Worm (Caenorhabditis elegans): ENCODE results near the gene T06A1.5.

Gene T06A1.5

DNA sequence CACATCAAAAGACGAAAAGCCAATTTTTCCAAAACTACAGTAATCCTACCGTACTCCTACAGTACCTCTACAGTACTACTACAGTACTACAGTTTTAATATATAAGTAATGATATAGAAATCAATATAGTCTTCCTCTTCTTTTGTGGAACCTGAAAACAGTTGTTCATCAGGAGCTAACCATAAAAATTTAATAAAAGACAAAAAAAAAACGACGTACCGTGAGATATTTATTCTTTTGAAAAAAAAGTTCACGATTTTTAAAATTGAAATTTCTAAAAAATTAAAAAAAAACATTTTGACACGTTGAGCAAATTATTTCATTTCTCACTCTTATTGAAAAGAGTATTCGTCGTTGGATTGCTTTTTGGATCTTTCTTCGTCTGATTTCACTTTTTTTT is 15.9 kb upstream of the T06A1.5 start, which contains the start of gene Y32G9A.3:
TSS of gene Y32G9A.3 (plus strand) at position 301 of the 400 bp plus-strand sequence.
- no peak for TF ChIP-seq unc-39 (tag; optimal IDR thresholded peaks at IDR 0.05)
- TF ChIP-seq sem-2 (GFP tag; optimal IDR thresholded peaks at IDR 0.05) = no peak
- TF ChIP-seq flh-1 (GFP tag; optimal IDR thresholded peaks at IDR 0.05) = no peak
- TF ChIP-seq mab-5 (tag; optimal IDR thresholded peaks at IDR 0.05) = no peak
- TF ChIP-seq sptf-1 (tag; optimal IDR thresholded peaks at IDR 0.05) = no peak
- TF ChIP-seq M03D4.4 (tag; optimal IDR thresholded peaks at IDR 0.05) = no peak
- TF ChIP-seq elt-1 (tag; optimal IDR thresholded peaks at IDR 0.05; ENCODE audit: borderline replicate concordance, insufficient read depth) = no peak
- no peak for TF ChIP-seq unc-120 (tag; optimal IDR thresholded peaks at IDR 0.05; ENCODE audit: poor library complexity, severe bottlenecking)
- TF ChIP-seq pha-4 (tag; optimal IDR thresholded peaks at IDR 0.05) = no peak
- TF ChIP-seq nhr-28 (tag; optimal IDR thresholded peaks at IDR 0.05) = no peak
- no peak for TF ChIP-seq bed-3 (GFP tag; optimal IDR thresholded peaks at IDR 0.05)
- TF ChIP-seq unc-62 (GFP tag; optimal IDR thresholded peaks at IDR 0.05) = no peak
- no peak for TF ChIP-seq cnd-1 (tag; optimal IDR thresholded peaks at IDR 0.05)
- TF ChIP-seq ceh-83 (GFP tag; optimal IDR thresholded peaks at IDR 0.05) = no peak
- TF ChIP-seq nhr-76 (tag; optimal IDR thresholded peaks at IDR 0.05) = no peak
- no peak for TF ChIP-seq ces-1 (GFP tag; optimal IDR thresholded peaks at IDR 0.05)
- no peak for TF ChIP-seq lsy-2 (tag; optimal IDR thresholded peaks at IDR 0.05)
- TF ChIP-seq nhr-237 (tag; optimal IDR thresholded peaks at IDR 0.05) = no peak
- no peak for TF ChIP-seq drap-1 (GFP tag; optimal IDR thresholded peaks at IDR 0.05)

DNA sequence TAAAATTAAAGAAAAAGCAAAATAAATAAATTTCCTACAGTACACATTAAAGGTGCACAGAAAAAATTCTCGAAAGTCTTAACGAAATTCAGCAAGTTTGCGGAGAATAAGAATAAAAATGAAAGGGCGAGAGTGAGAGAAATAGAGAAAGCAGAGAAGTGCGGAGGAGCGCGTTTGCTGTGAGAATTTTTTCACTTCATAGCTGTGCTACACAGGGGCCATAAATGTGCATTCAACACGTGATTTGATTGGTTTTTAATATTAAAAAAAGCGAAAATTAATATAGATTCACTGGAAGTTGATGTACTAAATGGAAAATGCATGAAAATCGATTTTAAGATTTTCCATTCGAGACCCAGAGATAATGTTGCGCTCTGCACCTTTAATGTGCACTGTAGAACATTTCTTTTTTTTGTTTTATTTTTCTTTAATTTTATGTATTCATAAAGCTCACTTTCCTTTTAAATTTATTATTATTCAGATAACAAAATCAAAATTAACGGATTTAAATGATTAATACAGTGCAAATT is 8.9 kb upstream of the T06A1.5 start, which contains the start of gene Y32G9A.2:
TSS of gene Y32G9A.2 (plus strand) at position 480 of the 530 bp plus-strand sequence.
- TF ChIP-seq flh-1 (GFP tag; optimal IDR thresholded peaks at IDR 0.05) = no peak
- no peak for TF ChIP-seq snpc-4 (tag; optimal IDR thresholded peaks at IDR 0.05)
- TF ChIP-seq sptf-1 (tag; optimal IDR thresholded peaks at IDR 0.05) = no peak
- no peak for TF ChIP-seq mls-2 (tag; optimal IDR thresholded peaks at IDR 0.05)
- TF ChIP-seq mep-1 (tag; optimal IDR thresholded peaks at IDR 0.05) = peak; percentile 25
- no peak for TF ChIP-seq lsy-2 (tag; optimal IDR thresholded peaks at IDR 0.05)
- TF ChIP-seq ceh-39 (tag; optimal IDR thresholded peaks at IDR 0.05) = no peak
- TF ChIP-seq blmp-1 (tag; optimal IDR thresholded peaks at IDR 0.05) = peak; percentile 22
- TF ChIP-seq ces-1 (GFP tag; optimal IDR thresholded peaks at IDR 0.05) = peak; percentile 11

DNA sequence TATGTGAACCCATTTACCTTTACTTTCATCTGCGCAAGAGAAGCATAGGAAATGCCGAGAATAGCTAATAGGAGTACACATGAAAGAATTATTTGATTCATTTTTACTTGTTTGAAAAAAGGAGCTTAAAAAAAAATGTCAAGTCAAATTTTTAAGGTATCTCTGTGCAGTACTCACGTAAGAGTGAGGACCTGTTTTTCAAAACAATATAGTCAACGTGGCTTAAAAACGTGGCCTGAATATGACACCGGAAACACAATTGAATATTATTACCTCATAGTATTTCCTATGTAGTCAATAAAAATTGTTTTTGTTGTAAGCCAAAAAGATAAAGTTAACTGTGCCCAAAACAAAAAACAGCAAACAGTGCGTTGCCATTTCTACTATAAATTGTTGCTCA is 6.9 kb upstream of the T06A1.5 start, which contains the start of gene Y32G9A.12:
TSS of gene Y32G9A.12 (minus strand) at position 101 of the 400 bp plus-strand sequence.
- no peak for TF ChIP-seq bed-3 (GFP tag; optimal IDR thresholded peaks at IDR 0.05)
- TF ChIP-seq drap-1 (GFP tag; optimal IDR thresholded peaks at IDR 0.05) = no peak
- no peak for TF ChIP-seq nhr-28 (tag; optimal IDR thresholded peaks at IDR 0.05)
- TF ChIP-seq ceh-39 (tag; optimal IDR thresholded peaks at IDR 0.05) = no peak
- TF ChIP-seq ceh-43 (GFP tag; optimal IDR thresholded peaks at IDR 0.05) = no peak
- TF ChIP-seq nhr-76 (tag; optimal IDR thresholded peaks at IDR 0.05) = no peak
- TF ChIP-seq unc-62 (GFP tag; optimal IDR thresholded peaks at IDR 0.05) = no peak
- TF ChIP-seq unc-120 (tag; optimal IDR thresholded peaks at IDR 0.05; ENCODE audit: poor library complexity, severe bottlenecking) = no peak

DNA sequence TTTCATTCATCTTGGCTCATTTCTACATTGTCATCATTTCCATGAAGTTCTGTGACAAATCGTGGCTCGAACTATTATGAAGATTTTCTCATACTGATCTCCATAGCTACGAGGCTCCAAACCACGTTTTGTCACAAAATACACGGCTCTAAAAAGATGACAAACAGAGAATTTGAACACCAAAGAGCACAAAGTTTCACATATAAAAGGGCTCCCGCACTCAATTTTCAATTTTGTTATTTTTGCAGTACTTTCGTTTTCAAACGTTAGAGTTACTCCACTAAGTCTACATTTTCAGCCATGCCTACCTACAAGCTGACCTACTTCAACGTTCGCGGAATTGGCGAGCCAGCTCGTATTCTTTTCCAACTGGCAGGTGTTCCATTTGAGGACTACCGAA is 5.7 kb upstream of the T06A1.5 start, which contains the start of gene gst-37:
TSS of gene gst-37 (plus strand) at position 301 of the 400 bp plus-strand sequence.
- no peak for TF ChIP-seq snpc-4 (tag; optimal IDR thresholded peaks at IDR 0.05)
- TF ChIP-seq lin-13 (tag; optimal IDR thresholded peaks at IDR 0.05) = no peak

DNA sequence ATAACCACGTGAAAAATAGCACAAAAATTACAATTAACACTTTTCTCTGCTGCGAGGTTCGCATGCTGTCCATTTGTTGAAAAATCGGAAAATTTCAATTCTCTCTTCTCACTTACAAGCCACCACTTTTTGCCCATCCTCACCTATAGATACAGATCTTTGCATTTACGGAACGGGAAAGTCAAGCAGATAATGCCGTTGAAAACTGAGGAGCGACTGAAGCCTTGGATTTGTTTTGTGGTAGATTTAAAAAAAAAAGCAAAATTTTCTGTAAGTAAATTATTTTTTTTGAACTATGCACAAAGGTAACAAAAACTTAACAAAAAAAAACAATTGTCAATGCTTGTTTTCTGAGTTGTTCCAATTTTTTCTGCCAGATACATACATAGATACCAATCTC is 1.5 kb upstream of the T06A1.5 start, which contains the start of gene T06A1.1:
TSS of gene T06A1.1 (minus strand) at position 101 of the 400 bp plus-strand sequence.
- TF ChIP-seq unc-120 (tag; optimal IDR thresholded peaks at IDR 0.05; ENCODE audit: poor library complexity, severe bottlenecking) (no peak), ham-2 (GFP tag; optimal IDR thresholded peaks at IDR 0.05) (no peak)

DNA sequence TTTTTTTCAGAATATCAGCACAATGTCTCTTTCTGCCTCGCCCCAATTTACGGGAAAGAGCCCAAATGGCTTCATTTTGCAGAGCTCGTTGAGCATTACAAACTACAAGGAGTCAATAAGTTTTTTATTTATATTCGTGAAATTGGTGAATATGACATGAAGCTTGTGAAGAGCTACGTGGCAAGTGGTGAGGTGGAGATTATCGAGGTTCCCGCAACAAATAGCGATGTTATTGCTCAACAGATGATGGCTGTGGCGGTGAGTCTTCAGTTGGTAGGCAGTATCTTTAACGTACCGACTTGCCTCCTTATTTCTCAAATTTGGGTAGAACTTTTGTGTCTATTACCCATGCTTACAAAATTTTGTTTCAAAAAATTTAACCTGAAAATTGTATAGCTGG is 1.4 kb downstream of the T06A1.5 start:
- TF ChIP-seq cnd-1 (tag; optimal IDR thresholded peaks at IDR 0.05) = no peak
- no peak for TF ChIP-seq sptf-1 (tag; optimal IDR thresholded peaks at IDR 0.05)
- TF ChIP-seq nhr-28 (tag; optimal IDR thresholded peaks at IDR 0.05) = no peak
- TF ChIP-seq drap-1 (GFP tag; optimal IDR thresholded peaks at IDR 0.05) = no peak
- TF ChIP-seq mep-1 (tag; optimal IDR thresholded peaks at IDR 0.05) = no peak
- no peak for TF ChIP-seq elt-3 (tag; optimal IDR thresholded peaks at IDR 0.05)
- no peak for TF ChIP-seq nhr-237 (tag; optimal IDR thresholded peaks at IDR 0.05)
- no peak for TF ChIP-seq mab-5 (tag; optimal IDR thresholded peaks at IDR 0.05)
- TF ChIP-seq tbx-8 (GFP tag; optimal IDR thresholded peaks at IDR 0.05) = no peak
- TF ChIP-seq unc-39 (tag; optimal IDR thresholded peaks at IDR 0.05) = no peak
- TF ChIP-seq ces-1 (GFP tag; optimal IDR thresholded peaks at IDR 0.05) = no peak
